Worm (Caenorhabditis elegans) whole organism, mixed stage, embryonic: ENCODE measurements around the gene C25F9.15.

Source experiments
- ces-1 ChIP-seq: fragments of 150-350 bp; optimal IDR thresholded peaks from 2 replicates; lab custom pipeline; 2014; ENCODE audit warnings: missing biosample characterization, missing genetic modification reagents, missing genetic modification characterization
- lin-13 ChIP-seq: fragments of 150-350 bp; optimal IDR thresholded peaks from 2 replicates; lab custom pipeline; 2014; ENCODE audit warnings: missing biosample characterization, missing genetic modification characterization
- lsy-2 ChIP-seq: fragments of 150-350 bp; optimal IDR thresholded peaks from 2 replicates; lab custom pipeline; 2014; ENCODE audit warnings: missing biosample characterization, missing genetic modification characterization
- mab-5 ChIP-seq: fragments of 150-350 bp; optimal IDR thresholded peaks from 2 replicates; lab custom pipeline; 2014; ENCODE audit warnings: missing biosample characterization, missing genetic modification characterization
- mep-1 ChIP-seq: fragments of 150-350 bp; optimal IDR thresholded peaks from 2 replicates; lab custom pipeline; 2017; ENCODE audit warnings: missing biosample characterization, missing genetic modification reagents, missing genetic modification characterization, inconsistent platforms
- nhr-237 ChIP-seq: fragments of 150-350 bp; optimal IDR thresholded peaks from 2 replicates; lab custom pipeline; 2014; ENCODE audit warnings: missing biosample characterization, missing genetic modification characterization
- nhr-28 ChIP-seq: fragments of 150-350 bp; optimal IDR thresholded peaks from 2 replicates; lab custom pipeline; 2014; ENCODE audit warnings: missing biosample characterization, missing genetic modification characterization
- pha-4 ChIP-seq: fragments of 150-350 bp; optimal IDR thresholded peaks from 2 replicates; lab custom pipeline; 2018; ENCODE audit warnings: missing biosample characterization, missing genetic modification reagents, missing genetic modification characterization
- snpc-4 ChIP-seq: fragments of 150-350 bp; optimal IDR thresholded peaks from 2 replicates; lab custom pipeline; 2014; ENCODE audit warnings: missing biosample characterization, missing genetic modification characterization
- unc-62 ChIP-seq: fragments of 150-350 bp; optimal IDR thresholded peaks from 2 replicates; lab custom pipeline; 2014; ENCODE audit warnings: missing biosample characterization, missing genetic modification reagents, missing genetic modification characterization
- ztf-11 ChIP-seq: fragments of 150-350 bp; optimal IDR thresholded peaks from 2 replicates; lab custom pipeline; 2014; ENCODE audit warnings: missing biosample characterization, missing genetic modification characterization

DNA sequence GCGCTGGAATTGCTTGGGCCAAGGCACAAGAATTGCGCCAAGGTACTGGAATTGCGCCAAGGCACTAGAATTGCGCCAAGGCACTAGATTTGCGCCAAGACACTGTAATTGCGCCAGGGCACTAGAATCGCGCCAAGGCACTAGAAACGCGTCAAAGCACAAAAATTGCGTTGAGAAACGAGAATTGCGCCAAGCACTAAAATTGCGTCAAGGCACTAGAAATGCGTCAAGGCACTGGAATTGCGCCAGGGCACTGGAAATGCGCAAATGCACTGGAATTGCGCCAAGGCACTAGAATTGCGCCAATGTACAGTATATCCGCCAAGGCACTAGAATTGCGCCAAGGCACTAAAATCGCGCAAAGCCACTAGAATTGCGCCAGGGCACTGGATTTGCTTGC lies 46.2 kb upstream of the C25F9.15 start:
- TF ChIP-seq pha-4 (no peak), nhr-237 (tag; lab: Kevin White, UChicago) (no peak), unc-62 (no peak), ztf-11 (no peak), mab-5 (tag; lab: Kevin White, UChicago) (no peak), mep-1 (tag; lab: Kevin White, UChicago) (no peak), lin-13 (no peak), nhr-28 (tag; lab: Kevin White, UChicago) (no peak), ces-1 (GFP tag; lab: Kevin White, UChicago) (no peak), lsy-2 (no peak), snpc-4 (tag; lab: Kevin White, UChicago) (no peak)
